Worm (Caenorhabditis elegans) whole organism, L4 larva: ENCODE results near the gene C37E2.2.
A peak's percentile ranks its signal among the peaks of the same experiment; 100 is the strongest.

Experiments used
- F44E2.7 ChIP-seq: fragments of 200-800 bp; sonication (Bioruptor generic); IDR thresholded peaks from 2 replicates; pipeline ENCODE4 v2.1.2; 2022; ENCODE audit warnings: missing genetic modification characterization, missing compliant biosample characterization
- F49E8.2 ChIP-seq: sonication (generic microtip); optimal IDR thresholded peaks from 2 replicates; lab custom pipeline; 2016; ENCODE audit warnings: missing compliant biosample characterization, mild to moderate bottlenecking, missing genetic modification characterization, borderline replicate concordance
- T20F7.1 ChIP-seq: fragments of 200-800 bp; sonication (Bioruptor generic); optimal IDR thresholded peaks from 2 replicates; lab custom pipeline; 2018; ENCODE audit warnings: mild to moderate bottlenecking, missing genetic modification characterization, missing compliant biosample characterization
- Y105C5A.15 ChIP-seq: fragments of 200-800 bp; sonication (Bioruptor generic); IDR thresholded peaks from 2 replicates; pipeline ENCODE4 v1.3.6; 2022; ENCODE audit warnings: missing genetic modification characterization, missing compliant biosample characterization
- ZK337.2 ChIP-seq: fragments of 200-800 bp; sonication (Bioruptor generic); IDR thresholded peaks from 2 replicates; pipeline ENCODE4 v1.3.6; 2022; ENCODE audit warnings: missing genetic modification reagents, missing genetic modification characterization, missing compliant biosample characterization
- aha-1 ChIP-seq: fragments of 150-350 bp; peaks from one replicate; lab custom pipeline; 2014; ENCODE audit warnings: missing biosample characterization, missing genetic modification characterization
- aly-2 ChIP-seq: sonication (generic microtip); optimal IDR thresholded peaks from 2 replicates; lab custom pipeline; 2018; ENCODE audit warnings: missing biosample characterization, missing genetic modification characterization
- ama-1 ChIP-seq: fragments of 150-350 bp; optimal IDR thresholded peaks from 2 replicates; lab custom pipeline; 2014; ENCODE audit warnings: inconsistent platforms, mixed read lengths
- attf-4 ChIP-seq: sonication (generic microtip); optimal IDR thresholded peaks from 3 replicates; lab custom pipeline; 2017; ENCODE audit warnings: missing biosample characterization, missing genetic modification characterization
- ceh-20 ChIP-seq: fragments of 200-800 bp; sonication (Bioruptor generic); IDR thresholded peaks from 2 replicates; pipeline ENCODE4 v1.3.6; 2022; ENCODE audit warnings: missing genetic modification reagents, missing genetic modification characterization, missing compliant biosample characterization
- ceh-82 ChIP-seq: sonication (generic microtip); optimal IDR thresholded peaks from 2 replicates; lab custom pipeline; 2017; ENCODE audit warnings: missing biosample characterization, missing genetic modification characterization
- ctbp-1 ChIP-seq: fragments of 200-800 bp; sonication (Bioruptor generic); IDR thresholded peaks from 2 replicates; pipeline ENCODE4 v1.3.6; 2022; ENCODE audit warnings: missing genetic modification reagents, missing genetic modification characterization, missing compliant biosample characterization
- daf-8 ChIP-seq: fragments of 200-800 bp; sonication (Bioruptor generic); IDR thresholded peaks from 2 replicates; pipeline ENCODE4 v1.3.6; 2022; ENCODE audit warnings: missing genetic modification characterization, missing compliant biosample characterization
- dmd-6 ChIP-seq: fragments of 200-800 bp; sonication (Bioruptor generic); IDR thresholded peaks from 2 replicates; pipeline ENCODE4 v1.3.6; 2022; ENCODE audit warnings: missing genetic modification reagents, missing genetic modification characterization, missing compliant biosample characterization
- dmd-9 ChIP-seq: fragments of 200-800 bp; sonication (Bioruptor generic); IDR thresholded peaks from 2 replicates; pipeline ENCODE4 v1.3.6; 2022; ENCODE audit warnings: missing genetic modification reagents, missing genetic modification characterization, missing compliant biosample characterization
- duxl-1 ChIP-seq: sonication (generic microtip); optimal IDR thresholded peaks from 2 replicates; lab custom pipeline; 2016; ENCODE audit warnings: mild to moderate bottlenecking, missing genetic modification characterization, moderate library complexity, missing compliant biosample characterization; ENCODE audit not compliant: poor library complexity
- egl-43 ChIP-seq: fragments of 200-800 bp; sonication (Bioruptor generic); IDR thresholded peaks from 2 replicates; pipeline ENCODE4 v1.3.6; 2022; ENCODE audit warnings: missing genetic modification reagents, missing genetic modification characterization, missing compliant biosample characterization
- hlh-11 ChIP-seq: fragments of 200-800 bp; sonication (Bioruptor generic); optimal IDR thresholded peaks from 2 replicates; lab custom pipeline; 2018; ENCODE audit warnings: mild to moderate bottlenecking, missing genetic modification characterization, missing compliant biosample characterization
- jun-1 ChIP-seq: fragments of 150-350 bp; optimal IDR thresholded peaks from 2 replicates; lab custom pipeline; 2014; ENCODE audit warnings: missing biosample characterization, missing genetic modification reagents, missing genetic modification characterization
- lin-1 ChIP-seq: fragments of 200-800 bp; sonication (Bioruptor generic); IDR thresholded peaks from 2 replicates; pipeline ENCODE4 v1.3.6; 2022; ENCODE audit warnings: missing genetic modification reagents, missing genetic modification characterization, missing compliant biosample characterization
- lin-13 ChIP-seq: fragments of 150-350 bp; optimal IDR thresholded peaks from 2 replicates; lab custom pipeline; 2014; ENCODE audit warnings: missing biosample characterization, missing genetic modification reagents, missing genetic modification characterization
- lin-38 ChIP-seq: fragments of 200-800 bp; sonication (Bioruptor generic); IDR thresholded peaks from 2 replicates; pipeline ENCODE4 v1.3.6; 2022; ENCODE audit warnings: missing genetic modification reagents, missing genetic modification characterization, missing compliant biosample characterization
- lir-3 ChIP-seq: sonication (generic microtip); optimal IDR thresholded peaks from 2 replicates; lab custom pipeline; 2016; ENCODE audit warnings: mild to moderate bottlenecking, missing genetic modification characterization, missing compliant biosample characterization
- madf-5 ChIP-seq, 2 experiments: fragments of 200-800 bp; sonication (Bioruptor generic); IDR thresholded peaks; 2 replicates each; pipeline ENCODE4 v1.3.6; 2022; ENCODE audit warnings: missing compliant biosample characterization in 2 of 2, missing genetic modification characterization in 2 of 2
- madf-9 ChIP-seq: fragments of 200-800 bp; sonication (Bioruptor generic); conservative IDR thresholded peaks from 2 replicates; pipeline ENCODE4 v1.3.6; 2022; ENCODE audit warnings: missing genetic modification reagents, missing genetic modification characterization, missing compliant biosample characterization
- mdl-1 ChIP-seq, 2 experiments: fragments of 150-350 bp in 1 of 2; sonication (generic microtip) in 1 of 2; optimal IDR thresholded peaks; 2 replicates each; lab custom pipeline; 2014 to 2017; ENCODE audit warnings: missing biosample characterization in 2 of 2, missing genetic modification characterization in 2 of 2
- mep-1 ChIP-seq: fragments of 150-350 bp; sonication (generic microtip); optimal IDR thresholded peaks from 3 replicates; lab custom pipeline; 2014; ENCODE audit warnings: missing biosample characterization, missing genetic modification characterization
- mes-2 ChIP-seq: sonication (generic microtip); optimal IDR thresholded peaks from 2 replicates; lab custom pipeline; 2016; ENCODE audit warnings: missing genotype, mild to moderate bottlenecking, missing genetic modification characterization, missing compliant biosample characterization; ENCODE audit not compliant: poor library complexity, severe bottlenecking
- mxl-3 ChIP-seq: fragments of 200-800 bp; sonication (Bioruptor generic); optimal IDR thresholded peaks from 2 replicates; lab custom pipeline; 2018; ENCODE audit warnings: mild to moderate bottlenecking, missing genetic modification characterization, missing compliant biosample characterization
- nhr-10 ChIP-seq: fragments of 150-350 bp; optimal IDR thresholded peaks from 2 replicates; lab custom pipeline; 2014; ENCODE audit warnings: missing biosample characterization, missing genetic modification characterization
- nhr-102 ChIP-seq: sonication (generic microtip); optimal IDR thresholded peaks from 2 replicates; lab custom pipeline; 2016; ENCODE audit warnings: mild to moderate bottlenecking, missing genetic modification characterization, moderate library complexity, missing compliant biosample characterization
- nhr-11 ChIP-seq: fragments of 150-350 bp; optimal IDR thresholded peaks from 2 replicates; lab custom pipeline; 2014; ENCODE audit warnings: missing biosample characterization, missing genetic modification characterization
- nhr-111 ChIP-seq: fragments of 200-800 bp; sonication (Bioruptor generic); optimal IDR thresholded peaks from 2 replicates; lab custom pipeline; 2018; ENCODE audit warnings: mild to moderate bottlenecking, missing genetic modification characterization, missing compliant biosample characterization
- nhr-41 ChIP-seq: fragments of 200-800 bp; sonication (Bioruptor generic); IDR thresholded peaks from 2 replicates; pipeline ENCODE4 v1.3.6; 2022; ENCODE audit warnings: missing genetic modification reagents, missing genetic modification characterization, missing compliant biosample characterization
- nhr-42 ChIP-seq: fragments of 200-800 bp; sonication (Bioruptor generic); IDR thresholded peaks from 2 replicates; pipeline ENCODE4 v1.3.6; 2022; ENCODE audit warnings: missing genetic modification characterization, missing compliant biosample characterization
- pha-4 ChIP-seq, 2 experiments: fragments of 150-350 bp in 1 of 2; fragments of 200-800 bp in 1 of 2; sonication (Bioruptor generic) in 1 of 2; IDR thresholded peaks in 1 of 2; optimal IDR thresholded peaks in 1 of 2; 2 replicates each; pipeline versions ENCODE4 v1.3.6 to Lab custom; 2014 to 2022; ENCODE audit warnings: missing genetic modification characterization in 2 of 2, missing genetic modification reagents in 2 of 2, missing biosample characterization in 1 of 2, missing compliant biosample characterization in 1 of 2
- php-3 ChIP-seq: fragments of 200-800 bp; sonication (Bioruptor generic); IDR thresholded peaks from 2 replicates; pipeline ENCODE4 v1.3.6; 2022; ENCODE audit warnings: missing genetic modification reagents, missing genetic modification characterization, missing compliant biosample characterization
- pqm-1 ChIP-seq: sonication (generic microtip); optimal IDR thresholded peaks from 2 replicates; lab custom pipeline; 2017; ENCODE audit warnings: missing biosample characterization, missing genetic modification characterization
- snpc-1.2 ChIP-seq: fragments of 200-800 bp; sonication (Bioruptor generic); IDR thresholded peaks from 2 replicates; pipeline ENCODE4 v1.3.6; 2022; ENCODE audit warnings: missing genetic modification reagents, missing genetic modification characterization, missing compliant biosample characterization
- snpc-4 ChIP-seq: fragments of 150-350 bp; optimal IDR thresholded peaks from 2 replicates; lab custom pipeline; 2014; ENCODE audit warnings: missing biosample characterization, missing genetic modification characterization
- spr-3 ChIP-seq: fragments of 200-800 bp; sonication (Bioruptor generic); optimal IDR thresholded peaks from 2 replicates; lab custom pipeline; 2018; ENCODE audit warnings: mild to moderate bottlenecking, missing genetic modification characterization, missing compliant biosample characterization
- tra-1 ChIP-seq: fragments of 200-800 bp; sonication (Bioruptor generic); IDR thresholded peaks from 2 replicates; pipeline ENCODE4 v1.3.6; 2022; ENCODE audit warnings: missing genetic modification reagents, missing genetic modification characterization, missing compliant biosample characterization
- unc-62 ChIP-seq, 3 experiments: fragments of 150-350 bp in 1 of 3; sonication (generic microtip); optimal IDR thresholded peaks in 2 of 3; peaks in 1 of 3; 1 replicate in 1 of 3; 2 replicates in 2 of 3; lab custom pipeline; 2014 to 2017; ENCODE audit warnings: missing biosample characterization in 3 of 3, missing genetic modification characterization in 3 of 3, missing genetic modification reagents in 3 of 3, missing genotype in 1 of 3
- zfp-2 ChIP-seq: sonication (generic microtip); optimal IDR thresholded peaks from 2 replicates; lab custom pipeline; 2016; ENCODE audit warnings: mild to moderate bottlenecking, missing genetic modification characterization, missing compliant biosample characterization
- zfp-3 ChIP-seq: fragments of 200-800 bp; sonication (Bioruptor generic); conservative IDR thresholded peaks from 2 replicates; pipeline ENCODE4 v1.3.6; 2022; ENCODE audit warnings: missing genetic modification reagents, missing genetic modification characterization, missing compliant biosample characterization
- zip-11 ChIP-seq: fragments of 200-800 bp; sonication (Bioruptor generic); IDR thresholded peaks from 2 replicates; pipeline ENCODE4 v1.3.6; 2022; ENCODE audit warnings: missing genetic modification characterization, missing compliant biosample characterization
- ztf-7 ChIP-seq: fragments of 150-350 bp; optimal IDR thresholded peaks from 2 replicates; lab custom pipeline; 2014; ENCODE audit warnings: missing biosample characterization, missing genetic modification characterization

Gene C37E2.2

DNA sequence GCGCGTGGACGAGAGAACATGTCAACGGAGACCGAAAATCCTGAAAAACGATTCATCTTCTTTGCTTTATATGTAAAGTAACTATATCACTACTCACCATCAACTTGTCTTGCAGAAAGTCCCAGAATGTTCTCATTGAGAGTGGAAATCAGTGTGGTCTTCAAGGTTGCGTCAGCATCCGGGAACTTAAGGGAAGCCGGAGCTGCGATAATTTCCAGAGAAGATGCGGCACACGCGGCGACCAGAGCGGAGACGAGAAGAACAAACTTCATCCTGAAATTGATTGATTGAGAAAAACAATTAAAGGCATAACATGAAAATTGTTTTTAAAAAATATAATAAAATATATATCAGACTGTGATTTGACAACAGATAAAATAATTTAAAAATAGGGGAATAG is 11.6 kb upstream of the C37E2.2 start, which contains the start of gene vha-20:
TSS of gene vha-20 (minus strand) at position 273 of the 400 bp plus-strand sequence.
- TF ChIP-seq spr-3 (peak; percentile 9), nhr-111 (peak; percentile 9), madf-5 (GFP tag; IDR thresholded peaks at IDR 0.05; lab: Robert Waterston, UW) (no peak), nhr-41 (GFP tag; lab: Robert Waterston, UW) (no peak), ZK337.2 (no peak), mes-2 (peak; percentile 5), snpc-1.2 (GFP tag; lab: Robert Waterston, UW) (0 out of 2 replicates have a peak, but pooled peaks have one; percentile 34), nhr-42 (GFP tag; lab: Robert Waterston, UW) (no peak), Y105C5A.15 (GFP tag; lab: Robert Waterston, UW) (peak; percentile 63; the same call in 1 of the 2 replicates), aha-1 (tag; lab: Kevin White, UChicago) (peak; percentile 26), ama-1 (lab: Kevin White, UChicago) (peak; percentile 26), tra-1 (GFP tag; lab: Robert Waterston, UW) (0 out of 2 replicates have a peak, but pooled peaks have one; percentile 38), lin-38 (GFP tag; lab: Robert Waterston, UW) (peak; percentile 50; the same call in 1 of the 2 replicates), dmd-9 (GFP tag; lab: Robert Waterston, UW) (no peak), duxl-1 (tag; lab: Kevin White, UChicago) (no peak), aly-2 (tag; lab: Kevin White, UChicago) (no peak), madf-9 (no peak), nhr-102 (tag; lab: Kevin White, UChicago) (peak; percentile 17), ztf-7 (tag; lab: Kevin White, UChicago) (no peak), pha-4 (GFP tag; IDR thresholded peaks at IDR 0.05; lab: Robert Waterston, UW) (0 out of 2 replicates have a peak, but pooled peaks have one; percentile 22), pha-4 (tag; optimal IDR thresholded peaks at IDR 0.05; lab: Kevin White, UChicago) (no peak), hlh-11 (tag; lab: Kevin White, UChicago) (peak; percentile 23), mep-1 (tag; lab: Kevin White, UChicago) (no peak), zfp-3 (GFP tag; lab: Robert Waterston, UW) (peak; percentile 76; the same call in 1 of the 2 replicates), pqm-1 (tag; lab: Kevin White, UChicago) (no peak), lin-1 (GFP tag; lab: Robert Waterston, UW) (no peak), dmd-6 (GFP tag; lab: Robert Waterston, UW) (0 out of 2 replicates have a peak, but pooled peaks have one; percentile 11), ctbp-1 (GFP tag; lab: Robert Waterston, UW) (0 out of 2 replicates have a peak, but pooled peaks have one; percentile 9), php-3 (no peak), egl-43 (GFP tag; lab: Robert Waterston, UW) (0 out of 2 replicates have a peak, but pooled peaks have one; percentile 42), daf-8 (GFP tag; lab: Robert Waterston, UW) (no peak)

DNA sequence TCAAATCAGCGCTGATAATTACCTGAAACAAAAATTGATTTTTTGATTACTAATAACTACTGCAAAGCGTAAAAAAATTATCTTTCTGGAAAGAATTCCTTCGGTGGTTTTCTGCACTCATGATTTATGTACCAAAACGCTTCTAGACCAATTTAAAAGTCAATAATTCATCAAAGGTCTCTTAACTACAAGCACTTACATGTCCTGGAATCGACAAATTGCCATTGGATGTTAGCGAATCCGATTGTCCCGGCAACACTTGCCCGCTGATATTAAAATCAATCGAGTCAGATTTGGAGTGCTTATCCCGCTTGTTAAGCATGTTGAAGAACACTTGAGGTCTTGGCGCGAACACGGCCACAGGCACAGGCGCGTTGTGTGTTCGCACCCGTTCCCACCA is 10.7 kb upstream of the C37E2.2 start:
- TF ChIP-seq snpc-4 (tag; lab: Kevin White, UChicago), result no peak
- TF ChIP-seq F44E2.7, result no peak
- TF ChIP-seq unc-62 (GFP tag; optimal IDR thresholded peaks at IDR 0.05 in 1 of 2; lab: Kevin White, UChicago), result peak in 1 of 2 experiments; percentile 60
- TF ChIP-seq unc-62 (tag; optimal IDR thresholded peaks at IDR 0.05; lab: Kevin White, UChicago), result no peak
- TF ChIP-seq attf-4 (tag; lab: Kevin White, UChicago), result no peak
- peak; percentile 70 for TF ChIP-seq aha-1 (tag; lab: Kevin White, UChicago)
- no peak for TF ChIP-seq ctbp-1 (GFP tag; lab: Robert Waterston, UW)
- TF ChIP-seq mdl-1 (tag; optimal IDR thresholded peaks at IDR 0.05; lab: Kevin White, UChicago), result no peak
- TF ChIP-seq ceh-82 (tag; lab: Kevin White, UChicago), result no peak
- TF ChIP-seq lin-13, result no peak
- TF ChIP-seq aly-2 (tag; lab: Kevin White, UChicago), result no peak
- no peak for TF ChIP-seq nhr-41 (GFP tag; lab: Robert Waterston, UW)
- no peak for TF ChIP-seq mes-2
- no peak for TF ChIP-seq nhr-10
- TF ChIP-seq snpc-1.2 (GFP tag; lab: Robert Waterston, UW), result 0 out of 2 replicates have a peak, but pooled peaks have one; percentile 19
- no peak for TF ChIP-seq mxl-3 (GFP tag; lab: Kevin White, UChicago)
- no peak for TF ChIP-seq zip-11
- TF ChIP-seq zfp-2, result no peak
- no peak for TF ChIP-seq T20F7.1 (GFP tag; lab: Kevin White, UChicago)
- TF ChIP-seq nhr-11, result no peak
- no peak for TF ChIP-seq lir-3 (tag; lab: Kevin White, UChicago)
- TF ChIP-seq jun-1 (tag; lab: Kevin White, UChicago), result no peak
- no peak for TF ChIP-seq hlh-11 (tag; lab: Kevin White, UChicago)
- TF ChIP-seq madf-5 (GFP tag; IDR thresholded peaks at IDR 0.05; lab: Robert Waterston, UW), result no peak
- TF ChIP-seq zfp-3 (GFP tag; lab: Robert Waterston, UW), result no peak
- no peak for TF ChIP-seq F49E8.2 (tag; lab: Kevin White, UChicago)
- no peak for TF ChIP-seq ceh-20
- TF ChIP-seq, all 104 proteins: peak for 3
